Fruit fly (Drosophila melanogaster) whole organism, embryonic: Measurements from ENCODE around the gene CG14424.

ENCODE experiments used
- Adf1 ChIP-seq: fragments of 200-800 bp; sonication (Bioruptor generic); IDR thresholded peaks from 2 replicates; pipeline ENCODE4 v1.3.6; 2022; ENCODE audit warnings: missing biosample characterization, missing genetic modification characterization
- Antp ChIP-seq: fragments of 200-800 bp; sonication (Bioruptor generic); optimal IDR thresholded peaks from 3 replicates; lab custom pipeline; 2016; ENCODE audit warnings: missing biosample characterization, missing genetic modification characterization
- B-H1 ChIP-seq: fragments of 200-800 bp; sonication (Bioruptor generic); IDR thresholded peaks from 3 replicates; pipeline ENCODE4 v1.3.6; 2022; ENCODE audit warnings: missing biosample characterization, missing genetic modification characterization
- C15 ChIP-seq: fragments of 200-800 bp; sonication (Bioruptor generic); IDR thresholded peaks from 3 replicates; pipeline ENCODE4 v1.3.6; 2022; ENCODE audit warnings: missing biosample characterization, missing genetic modification characterization
- CG12236 ChIP-seq: fragments of 200-800 bp; sonication (Bioruptor generic); optimal IDR thresholded peaks from 2 replicates; lab custom pipeline; 2016; ENCODE audit warnings: missing biosample characterization, missing genetic modification characterization
- CG12299 ChIP-seq: fragments of 200-800 bp; sonication (Bioruptor generic); optimal IDR thresholded peaks from 2 replicates; lab custom pipeline; 2018; ENCODE audit warnings: missing biosample characterization, mild to moderate bottlenecking, missing genetic modification characterization
- CG12942 ChIP-seq: fragments of 200-800 bp; sonication (Bioruptor generic); optimal IDR thresholded peaks from 3 replicates; lab custom pipeline; 2016; ENCODE audit warnings: missing biosample characterization, missing genetic modification characterization
- CG13123 ChIP-seq: fragments of 200-800 bp; sonication (Bioruptor generic); optimal IDR thresholded peaks from 2 replicates; lab custom pipeline; 2016; ENCODE audit warnings: missing biosample characterization, missing genetic modification characterization
- CG13296 ChIP-seq: fragments of 200-800 bp; sonication (Bioruptor generic); optimal IDR thresholded peaks from 3 replicates; lab custom pipeline; 2018; ENCODE audit warnings: missing biosample characterization, mild to moderate bottlenecking, missing genetic modification characterization
- CG13775 ChIP-seq: fragments of 200-800 bp; sonication (Bioruptor generic); optimal IDR thresholded peaks from 3 replicates; lab custom pipeline; 2017; ENCODE audit warnings: missing biosample characterization, mild to moderate bottlenecking, missing genetic modification characterization
- CG14860 ChIP-seq: fragments of 200-800 bp; sonication (Bioruptor generic); IDR thresholded peaks from 3 replicates; pipeline ENCODE4 v1.3.6; 2022; ENCODE audit warnings: missing biosample characterization, missing genetic modification characterization; ENCODE audit not compliant: partially characterized antibody
- CG15011 ChIP-seq: fragments of 200-800 bp; sonication (Bioruptor generic); optimal IDR thresholded peaks from 3 replicates; lab custom pipeline; 2018; ENCODE audit warnings: missing biosample characterization, mild to moderate bottlenecking, missing genetic modification characterization
- CG15514 ChIP-seq: fragments of 200-800 bp; sonication (Bioruptor generic); optimal IDR thresholded peaks from 3 replicates; lab custom pipeline; 2017; ENCODE audit warnings: missing biosample characterization, missing genetic modification characterization, mild to moderate bottlenecking, moderate library complexity, missing genetic modification reagents
- CG17361 ChIP-seq: fragments of 200-800 bp; sonication (Bioruptor generic); IDR thresholded peaks from 3 replicates; pipeline ENCODE4 v1.3.6; 2022; ENCODE audit warnings: missing biosample characterization, missing genetic modification characterization
- CG32767 ChIP-seq: fragments of 200-800 bp; sonication (Bioruptor generic); IDR thresholded peaks from 2 replicates; pipeline ENCODE4 v1.3.6; 2022; ENCODE audit warnings: missing biosample characterization, missing genetic modification characterization
- CG34422 ChIP-seq: fragments of 200-800 bp; sonication (Bioruptor generic); IDR thresholded peaks from 3 replicates; pipeline ENCODE4 v1.3.6; 2022; ENCODE audit warnings: missing biosample characterization, missing genetic modification characterization
- CG4360 ChIP-seq: fragments of 200-800 bp; sonication (Bioruptor generic); IDR thresholded peaks from 2 replicates; pipeline ENCODE4 v1.3.6; 2022; ENCODE audit warnings: missing biosample characterization, missing genetic modification characterization
- CG4707 ChIP-seq: fragments of 200-800 bp; sonication (Bioruptor generic); optimal IDR thresholded peaks from 2 replicates; lab custom pipeline; 2018; ENCODE audit warnings: missing biosample characterization, mild to moderate bottlenecking, missing genetic modification characterization, moderate library complexity
- CG5180 ChIP-seq: fragments of 200-800 bp; sonication (Bioruptor generic); optimal IDR thresholded peaks from 3 replicates; lab custom pipeline; 2017; ENCODE audit warnings: missing biosample characterization, missing genetic modification characterization, mild to moderate bottlenecking, moderate library complexity, missing genetic modification reagents
- CG6854 ChIP-seq: fragments of 200-800 bp; sonication (Bioruptor generic); optimal IDR thresholded peaks from 3 replicates; lab custom pipeline; 2017; ENCODE audit warnings: missing biosample characterization, mild to moderate bottlenecking, missing genetic modification characterization
- CG7372 ChIP-seq: fragments of 200-800 bp; sonication (Bioruptor generic); IDR thresholded peaks from 2 replicates; pipeline ENCODE4 v1.3.6; 2022; ENCODE audit warnings: missing biosample characterization, missing genetic modification characterization
- CG8089 ChIP-seq: fragments of 200-800 bp; sonication (Bioruptor generic); optimal IDR thresholded peaks from 3 replicates; lab custom pipeline; 2016; ENCODE audit warnings: missing biosample characterization, missing genetic modification characterization
- CG9876 ChIP-seq: fragments of 200-800 bp; sonication (Bioruptor generic); optimal IDR thresholded peaks from 2 replicates; lab custom pipeline; 2016; ENCODE audit warnings: missing biosample characterization, missing genetic modification characterization
- Chrac-16 ChIP-seq: fragments of 200-800 bp; sonication (Bioruptor generic); optimal IDR thresholded peaks from 3 replicates; lab custom pipeline; 2016; ENCODE audit warnings: missing biosample characterization, missing genetic modification characterization
- Deaf1 ChIP-seq: fragments of 200-800 bp; optimal IDR thresholded peaks from 3 replicates; lab custom pipeline; 2019; ENCODE audit warnings: missing biosample characterization, mild to moderate bottlenecking, missing genetic modification characterization, moderate library complexity
- Drgx ChIP-seq: fragments of 200-800 bp; sonication (Bioruptor generic); IDR thresholded peaks from 2 replicates; pipeline ENCODE4 v1.3.6; 2022; ENCODE audit warnings: missing biosample characterization, missing genetic modification characterization
- HHEX ChIP-seq: fragments of 200-800 bp; sonication (Bioruptor generic); optimal IDR thresholded peaks from 3 replicates; lab custom pipeline; 2017; ENCODE audit warnings: missing biosample characterization, mild to moderate bottlenecking, missing genetic modification characterization, missing genetic modification reagents
- Hey ChIP-seq: fragments of 200-800 bp; sonication (Bioruptor generic); optimal IDR thresholded peaks from 3 replicates; lab custom pipeline; 2018; ENCODE audit warnings: missing biosample characterization, mild to moderate bottlenecking, missing genetic modification characterization
- HmgD ChIP-seq: fragments of 200-800 bp; sonication (Bioruptor generic); optimal IDR thresholded peaks from 3 replicates; lab custom pipeline; 2016; ENCODE audit warnings: missing biosample characterization, missing genetic modification characterization
- Jarid2 ChIP-seq: fragments of 200-800 bp; sonication (Bioruptor generic); optimal IDR thresholded peaks from 3 replicates; lab custom pipeline; 2017; ENCODE audit warnings: mild to moderate bottlenecking, missing biosample characterization, missing genetic modification reagents, missing genetic modification characterization
- Mad ChIP-seq: fragments of 200-800 bp; sonication (Bioruptor generic); optimal IDR thresholded peaks from 2 replicates; lab custom pipeline; 2016; ENCODE audit warnings: missing biosample characterization, missing genetic modification characterization
- NC2α ChIP-seq: fragments of 200-800 bp; sonication (Bioruptor generic); optimal IDR thresholded peaks from 2 replicates; lab custom pipeline; 2016; ENCODE audit warnings: missing biosample characterization, missing genetic modification characterization
- Nf-YC ChIP-seq: fragments of 200-800 bp; optimal IDR thresholded peaks from 3 replicates; lab custom pipeline; 2019; ENCODE audit warnings: missing biosample characterization, mild to moderate bottlenecking, missing genetic modification characterization, moderate library complexity
- Optix ChIP-seq: fragments of 200-800 bp; sonication (Bioruptor generic); IDR thresholded peaks from 3 replicates; pipeline ENCODE4 v1.3.6; 2022; ENCODE audit warnings: missing biosample characterization, missing genetic modification characterization
- Ptx1 ChIP-seq: fragments of 200-800 bp; sonication (Bioruptor generic); IDR thresholded peaks from 2 replicates; pipeline ENCODE4 v1.3.6; 2022; ENCODE audit warnings: missing biosample characterization, missing genetic modification characterization
- Sry-β ChIP-seq: fragments of 200-800 bp; sonication (Bioruptor generic); optimal IDR thresholded peaks from 2 replicates; lab custom pipeline; 2018; ENCODE audit warnings: missing biosample characterization, mild to moderate bottlenecking, missing genetic modification characterization, moderate library complexity
- al ChIP-seq: fragments of 200-800 bp; sonication (Bioruptor generic); IDR thresholded peaks from 2 replicates; pipeline ENCODE4 v1.3.6; 2022; ENCODE audit warnings: missing biosample characterization, missing genetic modification characterization
- br ChIP-seq: fragments of >200 bp; optimal IDR thresholded peaks from 2 replicates; lab custom pipeline; 2017
- cg ChIP-seq: fragments of 200-800 bp; sonication (Bioruptor generic); optimal IDR thresholded peaks from 3 replicates; lab custom pipeline; 2019; ENCODE audit warnings: missing biosample characterization, mild to moderate bottlenecking, missing genetic modification characterization, moderate library complexity
- dmrt99B ChIP-seq: fragments of 200-800 bp; sonication (Bioruptor generic); optimal IDR thresholded peaks from 2 replicates; lab custom pipeline; 2018; ENCODE audit warnings: missing biosample characterization, mild to moderate bottlenecking, missing genetic modification characterization, moderate library complexity
- ewg ChIP-seq: fragments of 200-800 bp; sonication (Bioruptor generic); optimal IDR thresholded peaks from 3 replicates; lab custom pipeline; 2017; ENCODE audit warnings: mild to moderate bottlenecking, missing biosample characterization, missing genetic modification reagents, missing genetic modification characterization
- fd102C ChIP-seq: fragments of 200-800 bp; sonication (Bioruptor generic); optimal IDR thresholded peaks from 2 replicates; lab custom pipeline; 2018; ENCODE audit warnings: missing biosample characterization, mild to moderate bottlenecking, missing genetic modification characterization, moderate library complexity
- fru ChIP-seq: fragments of >200 bp; optimal IDR thresholded peaks from 2 replicates; lab custom pipeline; 2017
- gro ChIP-seq: fragments of 200-800 bp; sonication (Bioruptor generic); optimal IDR thresholded peaks from 2 replicates; lab custom pipeline; 2016; ENCODE audit warnings: missing biosample characterization, missing genetic modification characterization
- hb ChIP-seq: fragments of 200-800 bp; sonication (Bioruptor generic); IDR thresholded peaks from 3 replicates; pipeline ENCODE4 v1.3.6; 2022; ENCODE audit warnings: missing biosample characterization, missing genetic modification characterization; ENCODE audit not compliant: partially characterized antibody
- jumu ChIP-seq: fragments of 200-800 bp; sonication (Bioruptor generic); optimal IDR thresholded peaks from 3 replicates; lab custom pipeline; 2016; ENCODE audit warnings: missing biosample characterization, missing genetic modification characterization
- sim ChIP-seq: fragments of 200-800 bp; sonication (Bioruptor generic); IDR thresholded peaks from 2 replicates; pipeline ENCODE4 v1.3.6; 2022; ENCODE audit warnings: missing biosample characterization, missing genetic modification characterization
- sug ChIP-seq: fragments of 200-800 bp; optimal IDR thresholded peaks from 2 replicates; lab custom pipeline; 2019; ENCODE audit warnings: missing biosample characterization, mild to moderate bottlenecking, missing genetic modification characterization, moderate library complexity
- tin ChIP-seq: fragments of 200-800 bp; sonication (Bioruptor generic); optimal IDR thresholded peaks from 3 replicates; lab custom pipeline; 2016; ENCODE audit warnings: missing biosample characterization, missing genetic modification characterization
- trem ChIP-seq: fragments of 200-800 bp; optimal IDR thresholded peaks from 3 replicates; lab custom pipeline; 2019; ENCODE audit warnings: missing biosample characterization, mild to moderate bottlenecking, missing genetic modification characterization, moderate library complexity
- trh ChIP-seq: fragments of 200-800 bp; sonication (Bioruptor generic); optimal IDR thresholded peaks from 2 replicates; lab custom pipeline; 2016; ENCODE audit warnings: missing biosample characterization, missing genetic modification characterization

The CG14424 gene

dm6 chrX:2907105-2907694 is 19.9 kb downstream of the CG14424 start (continued):
- TF ChIP-seq tin (GFP tag; lab: Kevin White, UChicago) (peak; percentile 3), CG4707 (GFP tag; lab: Kevin White, UChicago) (no peak), CG15514 (GFP tag; lab: Kevin White, UChicago) (no peak), CG4360 (GFP tag; lab: Robert Waterston, UW) (no peak), CG13123 (GFP tag; lab: Kevin White, UChicago) (no peak), jumu (no peak), CG34422 (GFP tag; lab: Robert Waterston, UW) (no peak), Jarid2 (GFP tag; lab: Kevin White, UChicago) (no peak), Hey (tag; lab: Kevin White, UChicago) (no peak), Ptx1 (no peak), Optix (no peak), CG6854 (GFP tag; lab: Kevin White, UChicago) (no peak), fd102C (GFP tag; lab: Kevin White, UChicago) (no peak), CG9876 (no peak), CG12236 (GFP tag; lab: Kevin White, UChicago) (no peak), al (GFP tag; lab: Robert Waterston, UW) (no peak), Chrac-16 (GFP tag; lab: Kevin White, UChicago) (no peak), CG8089 (GFP tag; lab: Kevin White, UChicago) (no peak), C15 (GFP tag; lab: Robert Waterston, UW) (no peak), br (lab: Kevin White, UChicago) (no peak), sim (GFP tag; lab: Robert Waterston, UW) (no peak), sug (no peak), CG15011 (GFP tag; lab: Kevin White, UChicago) (no peak), HmgD (GFP tag; lab: Kevin White, UChicago) (no peak), gro (GFP tag; lab: Kevin White, UChicago) (no peak), CG13296 (GFP tag; lab: Kevin White, UChicago) (no peak), CG17361 (GFP tag; lab: Robert Waterston, UW) (no peak), dmrt99B (tag; lab: Kevin White, UChicago) (peak; percentile 36), Sry-β (GFP tag; lab: Kevin White, UChicago) (no peak), CG14860 (no peak), hb (GFP tag; lab: Robert Waterston, UW) (no peak), CG12942 (no peak)

DNA sequence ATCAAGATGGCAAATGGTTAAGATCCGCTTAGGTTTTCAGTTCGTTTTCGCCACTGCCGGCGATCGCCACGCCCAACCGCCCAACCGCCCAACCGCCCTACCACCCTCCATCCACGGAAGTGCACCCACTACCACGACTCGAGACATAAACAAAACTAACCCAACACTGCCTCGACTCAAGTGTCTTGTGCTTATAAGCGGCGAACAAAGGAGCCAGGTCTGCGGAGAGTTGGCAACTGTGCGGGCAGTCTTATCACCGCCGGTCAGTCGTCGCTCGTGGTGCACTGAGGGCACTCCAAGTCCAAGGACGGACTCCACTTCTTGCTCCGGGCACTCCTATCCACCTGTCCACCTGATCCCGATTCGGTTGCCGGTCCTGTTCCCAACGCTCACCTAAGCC is 36.6 kb downstream of the CG14424 start, which contains the start of gene CG3526:
Gene CG3526 (plus strand): TSS at position 301 of the 400 bp plus-strand sequence.
- TF ChIP-seq CG13775 (GFP tag; lab: Kevin White, UChicago) (no peak), fru (lab: Kevin White, UChicago) (no peak)

DNA sequence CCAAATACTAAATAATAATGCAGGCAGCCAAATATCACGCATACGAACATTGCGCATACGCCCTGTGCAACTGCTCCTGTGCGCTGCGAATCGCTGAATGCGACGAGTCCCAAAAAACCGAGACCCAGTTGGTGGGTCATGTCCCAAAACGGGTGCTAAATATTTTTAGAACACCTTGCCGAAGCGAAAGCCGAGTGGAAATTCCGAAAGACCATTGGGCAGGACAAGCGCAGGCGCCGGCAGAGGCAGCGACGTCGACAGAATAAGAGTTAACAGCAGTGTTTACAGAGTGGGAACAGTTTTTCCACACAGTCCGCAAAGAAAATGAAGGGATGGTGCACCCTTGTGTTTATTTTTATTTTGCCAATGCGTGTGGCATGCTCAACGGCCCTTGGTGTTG is 38.8 kb downstream of the CG14424 start:
- TF ChIP-seq cg (GFP tag; lab: Kevin White, UChicago): no peak
- TF ChIP-seq HHEX (GFP tag; lab: Kevin White, UChicago): no peak
- TF ChIP-seq NC2α (GFP tag; lab: Kevin White, UChicago): no peak
- TF ChIP-seq CG5180: peak; percentile 6
- 0 out of 3 replicates have a peak, but pooled peaks have one; percentile 12 for TF ChIP-seq hb (GFP tag; lab: Robert Waterston, UW)
- peak; percentile 91 for TF ChIP-seq Deaf1 (tag; lab: Kevin White, UChicago)
- no peak for TF ChIP-seq Drgx (GFP tag; lab: Robert Waterston, UW)
- no peak for TF ChIP-seq CG12299
- TF ChIP-seq trem (tag; lab: Kevin White, UChicago): no peak
- no peak for TF ChIP-seq B-H1 (GFP tag; lab: Robert Waterston, UW)
- no peak for TF ChIP-seq Antp (GFP tag; lab: Kevin White, UChicago)
- TF ChIP-seq Mad (GFP tag; lab: Kevin White, UChicago): no peak
- peak; percentile 66; the same call in 1 of the 2 replicates for TF ChIP-seq Adf1 (GFP tag; lab: Robert Waterston, UW)
- TF ChIP-seq trh (GFP tag; lab: Kevin White, UChicago): no peak
- no peak for TF ChIP-seq Nf-YC (tag; lab: Kevin White, UChicago)
- peak; percentile 59 for TF ChIP-seq CG7372 (GFP tag; lab: Robert Waterston, UW)
- peak; percentile 31 for TF ChIP-seq ewg (GFP tag; lab: Kevin White, UChicago)
- no peak for TF ChIP-seq CG32767 (GFP tag; lab: Robert Waterston, UW)
